Worm (Caenorhabditis elegans) whole organism, mixed stage, embryonic: ENCODE results near the gene srbc-17.

Experiments
- lsy-2 ChIP-seq: fragments of 150-350 bp; optimal IDR thresholded peaks from 2 replicates; lab custom pipeline; 2014; ENCODE audit warnings: missing biosample characterization, missing genetic modification characterization
- mep-1 ChIP-seq: fragments of 150-350 bp; optimal IDR thresholded peaks from 2 replicates; lab custom pipeline; 2017; ENCODE audit warnings: missing biosample characterization, missing genetic modification reagents, missing genetic modification characterization, inconsistent platforms
- nhr-2 ChIP-seq: fragments of 150-350 bp; optimal IDR thresholded peaks from 2 replicates; lab custom pipeline; 2014; ENCODE audit warnings: missing biosample characterization, missing genetic modification characterization
- nhr-28 ChIP-seq: fragments of 150-350 bp; optimal IDR thresholded peaks from 2 replicates; lab custom pipeline; 2014; ENCODE audit warnings: missing biosample characterization, missing genetic modification characterization
- nhr-76 ChIP-seq: sonication (generic microtip); optimal IDR thresholded peaks from 2 replicates; lab custom pipeline; 2017; ENCODE audit warnings: missing biosample characterization, missing genetic modification characterization
- pha-4 ChIP-seq: fragments of 150-350 bp; optimal IDR thresholded peaks from 2 replicates; lab custom pipeline; 2018; ENCODE audit warnings: missing biosample characterization, missing genetic modification reagents, missing genetic modification characterization
- snpc-4 ChIP-seq: fragments of 150-350 bp; optimal IDR thresholded peaks from 2 replicates; lab custom pipeline; 2014; ENCODE audit warnings: missing biosample characterization, missing genetic modification characterization
- unc-39 ChIP-seq: fragments of 150-350 bp; optimal IDR thresholded peaks from 2 replicates; lab custom pipeline; 2014; ENCODE audit warnings: missing biosample characterization, missing genetic modification characterization
- unc-62 ChIP-seq: fragments of 150-350 bp; optimal IDR thresholded peaks from 2 replicates; lab custom pipeline; 2014; ENCODE audit warnings: missing biosample characterization, missing genetic modification reagents, missing genetic modification characterization
- zip-8 ChIP-seq: fragments of 150-350 bp; optimal IDR thresholded peaks from 2 replicates; lab custom pipeline; 2014; ENCODE audit warnings: missing biosample characterization, missing genetic modification characterization
- ztf-11 ChIP-seq: fragments of 150-350 bp; optimal IDR thresholded peaks from 2 replicates; lab custom pipeline; 2014; ENCODE audit warnings: missing biosample characterization, missing genetic modification characterization

DNA sequence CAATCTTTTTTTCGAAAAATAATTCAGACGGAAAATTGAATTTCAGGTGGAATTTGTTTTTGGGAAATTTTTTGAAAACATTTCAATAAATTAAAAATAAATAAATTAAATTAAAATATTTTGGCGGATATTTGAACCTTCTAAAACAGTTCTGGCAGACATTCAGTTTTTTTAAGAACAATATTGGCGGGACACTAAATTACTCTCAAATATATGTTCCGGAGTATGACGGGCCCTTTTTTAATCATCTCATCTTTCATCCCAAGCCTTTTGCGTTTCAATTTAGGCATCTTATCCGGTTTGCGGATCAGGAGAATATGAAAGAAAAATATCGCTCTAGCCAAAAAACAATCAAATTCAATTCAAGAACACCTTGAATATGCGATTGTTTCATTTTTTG, 29.3 kb downstream of the srbc-17 start, which contains the start of gene svh-11:
- TF ChIP-seq snpc-4: no peak
- no peak for TF ChIP-seq nhr-76 (tag; lab: Kevin White, UChicago)
- TF ChIP-seq unc-39 (tag; lab: Kevin White, UChicago): no peak
- TF ChIP-seq nhr-28 (tag; lab: Kevin White, UChicago): no peak
- TF ChIP-seq nhr-2 (tag; lab: Kevin White, UChicago): no peak
- no peak for TF ChIP-seq pha-4
- TF ChIP-seq ztf-11 (tag; lab: Kevin White, UChicago): no peak
- no peak for TF ChIP-seq mep-1
- TF ChIP-seq zip-8 (tag; lab: Kevin White, UChicago): no peak
- TF ChIP-seq unc-62 (GFP tag; lab: Kevin White, UChicago): no peak
- TF ChIP-seq lsy-2: no peak
